Fruit fly (Drosophila melanogaster): ENCODE results near the gene Spn.

Gene Spn

DNA sequence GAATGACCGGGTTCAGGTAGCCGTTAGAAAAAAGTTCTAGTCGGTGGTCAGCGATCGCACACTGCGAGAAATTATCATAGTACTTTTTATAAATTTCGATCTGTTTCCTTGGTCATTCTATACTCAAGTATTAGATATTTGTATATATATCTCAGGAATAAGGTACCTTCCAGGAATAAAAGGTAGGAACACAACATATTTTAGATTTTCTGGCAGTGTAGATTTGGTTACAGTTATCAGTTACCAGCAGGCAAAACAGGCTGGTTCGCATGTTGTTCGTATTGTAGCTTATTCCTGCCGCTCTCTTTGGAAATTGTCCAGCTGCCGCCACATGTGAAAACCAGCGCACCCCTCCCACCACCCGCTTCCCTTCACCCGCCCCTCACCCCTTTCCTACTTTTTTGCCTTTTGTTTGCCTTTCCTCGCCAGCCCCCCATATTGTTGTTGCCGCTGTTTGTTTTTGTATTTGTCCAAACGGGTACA is 27.3 kb upstream of the Spn start (continued):
- TF ChIP-seq bowl (GFP tag; IDR thresholded peaks at IDR 0.05) (peak; percentile 59; the same call in 1 of the 2 replicates), CG4707 (GFP tag; optimal IDR thresholded peaks at IDR 0.05) (peak; percentile 61), dmrt99B (tag; optimal IDR thresholded peaks at IDR 0.05) (peak; percentile 87), CG3838 (GFP tag; optimal IDR thresholded peaks at IDR 0.05) (no peak), CG6272 (GFP tag; IDR thresholded peaks at IDR 0.05) (peak; percentile 74; the same call in 1 of the 2 replicates), Atf3 (GFP tag; optimal IDR thresholded peaks at IDR 0.05) (peak; percentile 72), Blimp-1 (GFP tag; optimal IDR thresholded peaks at IDR 0.05) (peak; percentile 91), CG31441 (GFP tag; IDR thresholded peaks at IDR 0.05) (peak; percentile 49), CkIIα-i1 (GFP tag; IDR thresholded peaks at IDR 0.05) (peak; percentile 65; the same call in 1 of the 2 replicates), MESR4 (GFP tag; optimal IDR thresholded peaks at IDR 0.05) (peak; percentile 23), fd64A (GFP tag; optimal IDR thresholded peaks at IDR 0.05) (peak; percentile 66), ap (GFP tag; IDR thresholded peaks at IDR 0.05) (peak; percentile 91), Hr78 (GFP tag; optimal IDR thresholded peaks at IDR 0.05) (peak in 1 of 2 experiments; percentile 79), crol (GFP tag; IDR thresholded peaks at IDR 0.05) (peak; percentile 96), tap (tag; optimal IDR thresholded peaks at IDR 0.05) (peak; percentile 81), Nf-YB (GFP tag; optimal IDR thresholded peaks at IDR 0.05) (peak; percentile 64), HmgD (GFP tag; optimal IDR thresholded peaks at IDR 0.05) (no peak), CG15011 (GFP tag; optimal IDR thresholded peaks at IDR 0.05) (peak; percentile 73), CG30431 (GFP tag; optimal IDR thresholded peaks at IDR 0.05) (peak; percentile 80), CG12299 (tag; optimal IDR thresholded peaks at IDR 0.05) (peak; percentile 59), jing (GFP tag; optimal IDR thresholded peaks at IDR 0.05) (peak; percentile 82), Dek (tag; optimal IDR thresholded peaks at IDR 0.05) (peak; percentile 53), gsb-n (tag; optimal IDR thresholded peaks at IDR 0.05) (peak; percentile 80), Med (GFP tag) (peak; percentile 97), CG1233 (GFP tag; optimal IDR thresholded peaks at IDR 0.05) (peak; percentile 80), fu2 (GFP tag; optimal IDR thresholded peaks at IDR 0.05) (peak; percentile 58), BtbVII (GFP tag; optimal IDR thresholded peaks at IDR 0.05) (peak; percentile 71), B-H2 (GFP tag; optimal IDR thresholded peaks at IDR 0.05) (no peak), CG16813 (GFP tag; IDR thresholded peaks at IDR 0.05; ENCODE audit: partially characterized antibody) (no peak), gfzf (GFP tag; optimal IDR thresholded peaks at IDR 0.05) (no peak), Hr51 (GFP tag; optimal IDR thresholded peaks at IDR 0.05) (peak; percentile 63 to 86), az2 (GFP tag; optimal IDR thresholded peaks at IDR 0.05) (peak; percentile 78), CG6175 (GFP tag; IDR thresholded peaks at IDR 0.05) (no peak), grau (tag; optimal IDR thresholded peaks at IDR 0.05) (peak; percentile 72), slbo (GFP tag; IDR thresholded peaks at IDR 0.05) (peak; percentile 95), hb (GFP tag; IDR thresholded peaks at IDR 0.05; ENCODE audit: partially characterized antibody) (no peak), Scr (GFP tag; IDR thresholded peaks at IDR 0.05; ENCODE audit: partially characterized antibody) (no peak), Hmr (GFP tag; optimal IDR thresholded peaks at IDR 0.05) (peak; percentile 81), Six4 (GFP tag; optimal IDR thresholded peaks at IDR 0.05) (peak; percentile 72), MBD-R2 (GFP tag; IDR thresholded peaks at IDR 0.05) (peak; percentile 82; the same call in 1 of the 2 replicates), CG11723 (GFP tag; optimal IDR thresholded peaks at IDR 0.05) (peak; percentile 72), CG7963 (GFP tag; IDR thresholded peaks at IDR 0.05; ENCODE audit: partially characterized antibody) (no peak), CG12155 (GFP tag; optimal IDR thresholded peaks at IDR 0.05) (peak; percentile 69), usp (GFP tag; optimal IDR thresholded peaks at IDR 0.05) (no peak), CG4617 (GFP tag; optimal IDR thresholded peaks at IDR 0.05; ENCODE audit: borderline replicate concordance) (no peak), CG17361 (GFP tag; IDR thresholded peaks at IDR 0.05) (peak; percentile 79), odd (GFP tag; optimal IDR thresholded peaks at IDR 0.05) (peak; percentile 77), her (GFP tag; optimal IDR thresholded peaks at IDR 0.05) (peak; percentile 38), Meics (GFP tag; optimal IDR thresholded peaks at IDR 0.05) (peak; percentile 86), so (GFP tag; IDR thresholded peaks at IDR 0.05) (peak; percentile 92)
